Fruit fly (Drosophila melanogaster): ENCODE data around the gene bip1.

DNA sequence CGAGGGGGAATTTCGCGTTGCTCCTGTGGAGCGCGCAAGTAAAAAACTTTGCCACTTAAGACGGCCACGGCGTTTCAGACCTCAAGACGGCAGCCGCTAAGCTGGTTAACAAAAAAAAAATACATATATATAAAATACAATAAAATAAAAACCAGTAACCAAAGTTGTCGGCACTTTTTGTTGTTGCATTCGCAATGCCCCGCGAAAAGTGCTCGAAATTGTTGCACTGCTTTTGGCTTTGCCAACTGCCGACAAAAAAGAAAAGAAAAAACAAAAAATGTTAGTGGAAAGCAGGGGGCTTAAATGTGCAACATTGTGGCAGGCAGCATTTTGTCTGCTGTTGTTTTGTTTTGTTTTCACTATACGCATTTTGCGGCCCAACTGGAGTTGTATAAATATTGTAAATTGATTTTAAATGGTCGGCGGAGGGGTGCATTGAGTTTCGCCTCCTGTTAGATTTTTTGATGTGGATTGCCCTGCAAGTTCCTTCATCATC is 13.6 kb downstream of the bip1 start:
- TF ChIP-seq CG33017 (tag; optimal IDR thresholded peaks at IDR 0.05) (no peak), Crg-1 (GFP tag; optimal IDR thresholded peaks at IDR 0.05) (no peak), CG1620 (GFP tag; optimal IDR thresholded peaks at IDR 0.05) (no peak), CG14711 (tag; optimal IDR thresholded peaks at IDR 0.05) (no peak), cnc (optimal IDR thresholded peaks at IDR 0.05) (no peak), toe (GFP tag; optimal IDR thresholded peaks at IDR 0.05) (no peak)
